Worm (Caenorhabditis elegans) whole organism, midembryonic: ENCODE results near the gene F45D3.3.

Source experiments
- T22C8.4 ChIP-seq: fragments of 200-800 bp; sonication (Bioruptor generic); IDR thresholded peaks from 2 replicates; pipeline ENCODE4 v1.3.6; 2022; ENCODE audit warnings: missing genetic modification characterization, missing compliant biosample characterization
- cog-1 ChIP-seq: sonication (generic microtip); optimal IDR thresholded peaks from 2 replicates; lab custom pipeline; 2016; ENCODE audit warnings: missing genetic modification characterization, missing compliant biosample characterization
- flt-1 ChIP-seq: fragments of 200-800 bp; sonication (Bioruptor generic); IDR thresholded peaks from 2 replicates; pipeline ENCODE4 v1.3.6; 2022; ENCODE audit warnings: missing genetic modification characterization, missing compliant biosample characterization
- klf-2 ChIP-seq: fragments of 200-800 bp; sonication (Bioruptor generic); conservative IDR thresholded peaks from 2 replicates; pipeline ENCODE4 v1.3.6; 2022; ENCODE audit warnings: missing genetic modification reagents, missing genetic modification characterization, missing compliant biosample characterization
- med-1 ChIP-seq: sonication (generic microtip); optimal IDR thresholded peaks from 2 replicates; lab custom pipeline; 2017; ENCODE audit warnings: missing genetic modification characterization, mild to moderate bottlenecking, missing compliant biosample characterization, antibody characterized with exemption, missing genetic modification reagents; ENCODE audit not compliant: insufficient read depth
- ref-1 ChIP-seq: fragments of 200-800 bp; sonication (Bioruptor generic); conservative IDR thresholded peaks from 2 replicates; pipeline ENCODE4 v1.3.6; 2022; ENCODE audit warnings: missing genetic modification reagents, missing genetic modification characterization, missing compliant biosample characterization
- tab-1 ChIP-seq: fragments of 200-800 bp; sonication (Bioruptor generic); IDR thresholded peaks from 2 replicates; pipeline ENCODE4 v1.3.6; 2022; ENCODE audit warnings: missing genetic modification characterization, missing compliant biosample characterization
- ztf-23 ChIP-seq: fragments of 200-800 bp; sonication (Bioruptor generic); IDR thresholded peaks from 2 replicates; pipeline ENCODE4 v1.3.6; 2022; ENCODE audit warnings: missing genetic modification reagents, missing genetic modification characterization, missing compliant biosample characterization
- ztf-29 ChIP-seq: fragments of 200-800 bp; sonication (Bioruptor generic); IDR thresholded peaks from 2 replicates; pipeline ENCODE4 v1.3.6; 2022; ENCODE audit warnings: missing genetic modification reagents, missing genetic modification characterization, missing compliant biosample characterization

F45D3.3 gene

ce11 chrV:12586793-12587192 lies 36.6 kb upstream of the F45D3.3 start:
- TF ChIP-seq tab-1 (GFP tag; lab: Robert Waterston, UW), result no peak
- no peak for TF ChIP-seq klf-2 (GFP tag; lab: Robert Waterston, UW)
- no peak for TF ChIP-seq ztf-23
- TF ChIP-seq cog-1 (tag; lab: Kevin White, UChicago), result no peak
- no peak for TF ChIP-seq med-1 (GFP tag; lab: Kevin White, UChicago)
- no peak for TF ChIP-seq ref-1 (GFP tag; lab: Robert Waterston, UW)
- no peak for TF ChIP-seq flt-1 (GFP tag; lab: Robert Waterston, UW)
- TF ChIP-seq ztf-29 (GFP tag; lab: Robert Waterston, UW), result no peak
- no peak for TF ChIP-seq T22C8.4 (GFP tag; lab: Robert Waterston, UW)

- no peak for TF ChIP-seq ztf-29 (GFP tag; lab: Robert Waterston, UW)
- no peak for TF ChIP-seq klf-2 (GFP tag; lab: Robert Waterston, UW)
- TF ChIP-seq ref-1 (GFP tag; lab: Robert Waterston, UW), result no peak
- TF ChIP-seq tab-1 (GFP tag; lab: Robert Waterston, UW), result no peak
- no peak for TF ChIP-seq cog-1 (tag; lab: Kevin White, UChicago)
- no peak for TF ChIP-seq ztf-23
- no peak for TF ChIP-seq T22C8.4 (GFP tag; lab: Robert Waterston, UW)
- TF ChIP-seq med-1 (GFP tag; lab: Kevin White, UChicago), result no peak
- TF ChIP-seq flt-1 (GFP tag; lab: Robert Waterston, UW), result no peak
These were observed 34.6 kb upstream of the F45D3.3 start for ce11 chrV:12584771-12585170.

ce11 chrV:12583421-12583820 lies 33.2 kb upstream of the F45D3.3 start:
- TF ChIP-seq klf-2 (GFP tag; lab: Robert Waterston, UW) (no peak), med-1 (GFP tag; lab: Kevin White, UChicago) (no peak), flt-1 (GFP tag; lab: Robert Waterston, UW) (no peak), ztf-29 (GFP tag; lab: Robert Waterston, UW) (no peak), ztf-23 (no peak), T22C8.4 (GFP tag; lab: Robert Waterston, UW) (no peak), cog-1 (tag; lab: Kevin White, UChicago) (no peak), ref-1 (GFP tag; lab: Robert Waterston, UW) (no peak), tab-1 (GFP tag; lab: Robert Waterston, UW) (no peak)

DNA sequence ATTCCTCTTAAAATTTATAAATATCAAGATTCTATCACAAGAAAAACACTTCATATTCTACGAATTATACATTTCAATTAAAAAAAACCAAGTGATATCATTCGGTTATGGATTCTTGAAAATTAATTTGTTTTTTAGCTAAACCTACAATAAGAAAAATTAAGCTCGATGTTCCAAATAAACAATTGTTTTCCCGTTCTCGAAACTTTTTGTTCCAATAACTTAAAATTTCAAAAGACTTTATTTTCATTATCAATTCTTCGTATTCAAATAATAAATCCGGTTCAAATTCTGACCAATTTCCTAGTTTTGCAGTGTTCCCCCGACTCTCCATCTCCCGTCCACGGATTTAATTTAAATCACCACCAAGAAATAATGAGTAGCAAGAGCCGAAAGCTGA lies 29.1 kb upstream of the F45D3.3 start, which contains the start of gene E02A10.3:
E02A10.3 (plus strand) TSS at position 301 of the 400 bp plus-strand sequence.
- TF ChIP-seq ztf-29 (GFP tag; lab: Robert Waterston, UW) (no peak), flt-1 (GFP tag; lab: Robert Waterston, UW) (no peak), ztf-23 (no peak), cog-1 (tag; lab: Kevin White, UChicago) (no peak), med-1 (GFP tag; lab: Kevin White, UChicago) (no peak), klf-2 (GFP tag; lab: Robert Waterston, UW) (no peak), ref-1 (GFP tag; lab: Robert Waterston, UW) (no peak), tab-1 (GFP tag; lab: Robert Waterston, UW) (no peak), T22C8.4 (GFP tag; lab: Robert Waterston, UW) (no peak)

ce11 chrV:12576495-12576947 lies 26.3 kb upstream of the F45D3.3 start, which contains the start of gene grl-23:
TSS of gene grl-23 (minus strand) at chrV:12576897.
- TF ChIP-seq T22C8.4 (GFP tag; lab: Robert Waterston, UW) (no peak), ref-1 (GFP tag; lab: Robert Waterston, UW) (no peak), flt-1 (GFP tag; lab: Robert Waterston, UW) (no peak), cog-1 (tag; lab: Kevin White, UChicago) (no peak), tab-1 (GFP tag; lab: Robert Waterston, UW) (no peak), ztf-29 (GFP tag; lab: Robert Waterston, UW) (no peak), klf-2 (GFP tag; lab: Robert Waterston, UW) (no peak), med-1 (GFP tag; lab: Kevin White, UChicago) (no peak), ztf-23 (no peak)

DNA sequence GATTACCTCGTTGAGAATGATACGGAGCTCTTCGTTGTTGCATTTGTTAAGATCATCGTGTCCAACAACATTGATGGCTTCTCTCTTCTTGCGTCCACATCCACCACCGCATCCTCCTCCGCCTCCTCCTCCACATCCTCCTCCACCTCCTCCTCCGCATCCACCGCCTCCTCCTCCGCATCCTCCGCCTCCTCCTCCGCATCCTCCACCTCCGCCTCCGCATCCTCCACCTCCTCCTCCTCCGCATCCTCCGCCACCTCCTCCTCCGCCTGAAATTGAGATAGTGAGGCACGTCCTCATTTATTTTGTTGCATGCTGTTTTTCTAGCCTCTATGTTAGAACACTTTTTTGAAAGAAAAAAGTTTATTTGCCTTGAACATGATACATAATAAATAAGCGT lies 25.7 kb upstream of the F45D3.3 start:
- TF ChIP-seq klf-2 (GFP tag; lab: Robert Waterston, UW) (no peak), ref-1 (GFP tag; lab: Robert Waterston, UW) (no peak), med-1 (GFP tag; lab: Kevin White, UChicago) (no peak), tab-1 (GFP tag; lab: Robert Waterston, UW) (no peak), cog-1 (tag; lab: Kevin White, UChicago) (no peak), ztf-29 (GFP tag; lab: Robert Waterston, UW) (no peak), ztf-23 (no peak), flt-1 (GFP tag; lab: Robert Waterston, UW) (no peak), T22C8.4 (GFP tag; lab: Robert Waterston, UW) (no peak)

- TF ChIP-seq T22C8.4 (GFP tag; lab: Robert Waterston, UW), result no peak
These were observed 20.1 kb upstream of the F45D3.3 start for ce11 chrV:12570271-12570670.

- TF ChIP-seq T22C8.4 (GFP tag; lab: Robert Waterston, UW), result no peak
- TF ChIP-seq flt-1 (GFP tag; lab: Robert Waterston, UW), result no peak
- no peak for TF ChIP-seq ztf-29 (GFP tag; lab: Robert Waterston, UW)
- TF ChIP-seq med-1 (GFP tag; lab: Kevin White, UChicago), result no peak
- no peak for TF ChIP-seq ref-1 (GFP tag; lab: Robert Waterston, UW)
- TF ChIP-seq cog-1 (tag; lab: Kevin White, UChicago), result no peak
- TF ChIP-seq klf-2 (GFP tag; lab: Robert Waterston, UW), result no peak
- no peak for TF ChIP-seq tab-1 (GFP tag; lab: Robert Waterston, UW)
- TF ChIP-seq ztf-23, result no peak
These were observed 17.7 kb upstream of the F45D3.3 start, which contains the start of gene E02A10.4 for ce11 chrV:12567850-12568249. TSS of gene E02A10.4 (minus strand) at chrV:12567950.

DNA sequence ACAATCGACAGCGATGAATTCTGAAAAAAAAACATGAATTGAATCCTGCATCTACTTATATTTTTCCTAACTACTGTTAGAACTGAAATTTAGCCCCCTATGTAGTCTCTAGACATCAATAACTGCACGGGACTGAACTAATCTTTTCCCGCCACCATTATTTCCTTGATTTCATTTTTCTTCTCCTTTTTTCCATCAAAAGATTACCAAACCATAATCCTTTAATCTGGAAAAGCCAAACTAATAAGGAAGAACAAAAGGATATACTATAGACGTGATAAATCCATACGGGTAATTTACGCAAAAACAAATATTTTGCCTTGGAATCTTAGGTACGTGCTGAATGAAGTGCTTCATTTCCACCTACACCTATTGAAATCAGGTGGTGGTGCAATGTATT lies 17.1 kb upstream of the F45D3.3 start:
- no peak for TF ChIP-seq med-1 (GFP tag; lab: Kevin White, UChicago)
- TF ChIP-seq ref-1 (GFP tag; lab: Robert Waterston, UW), result no peak
- TF ChIP-seq klf-2 (GFP tag; lab: Robert Waterston, UW), result no peak
- no peak for TF ChIP-seq cog-1 (tag; lab: Kevin White, UChicago)
- TF ChIP-seq flt-1 (GFP tag; lab: Robert Waterston, UW), result no peak
- TF ChIP-seq tab-1 (GFP tag; lab: Robert Waterston, UW), result no peak
- no peak for TF ChIP-seq T22C8.4 (GFP tag; lab: Robert Waterston, UW)
- TF ChIP-seq ztf-29 (GFP tag; lab: Robert Waterston, UW), result no peak
- TF ChIP-seq ztf-23, result no peak
